Worm (Caenorhabditis elegans) whole organism, mixed stage, embryonic: ENCODE measurements around the gene lpd-9.

Experiments used
- M03D4.4 ChIP-seq: sonication (generic microtip); optimal IDR thresholded peaks from 2 replicates; lab custom pipeline; 2017; ENCODE audit warnings: mild to moderate bottlenecking, missing genetic modification characterization, missing compliant biosample characterization
- bed-3 ChIP-seq: fragments of 200-800 bp; sonication (Bioruptor generic); optimal IDR thresholded peaks from 3 replicates; lab custom pipeline; 2018; ENCODE audit warnings: mild to moderate bottlenecking, missing genetic modification characterization, moderate library complexity, missing compliant biosample characterization
- blmp-1 ChIP-seq: fragments of 150-350 bp; optimal IDR thresholded peaks from 2 replicates; lab custom pipeline; 2014; ENCODE audit warnings: missing biosample characterization, missing genetic modification characterization
- ceh-39 ChIP-seq: fragments of 150-350 bp; optimal IDR thresholded peaks from 2 replicates; lab custom pipeline; 2014; ENCODE audit warnings: missing biosample characterization, missing genetic modification characterization
- ceh-43 ChIP-seq: fragments of 200-800 bp; sonication (Bioruptor generic); optimal IDR thresholded peaks from 2 replicates; lab custom pipeline; 2018; ENCODE audit warnings: mild to moderate bottlenecking, missing genetic modification characterization, moderate library complexity, missing compliant biosample characterization
- ceh-83 ChIP-seq: fragments of 200-800 bp; sonication (Bioruptor generic); optimal IDR thresholded peaks from 2 replicates; lab custom pipeline; 2018; ENCODE audit warnings: mild to moderate bottlenecking, missing genetic modification characterization, missing compliant biosample characterization
- ces-1 ChIP-seq: fragments of 150-350 bp; optimal IDR thresholded peaks from 2 replicates; lab custom pipeline; 2014; ENCODE audit warnings: missing biosample characterization, missing genetic modification reagents, missing genetic modification characterization
- cnd-1 ChIP-seq: fragments of 200-800 bp; sonication (Bioruptor generic); optimal IDR thresholded peaks from 2 replicates; lab custom pipeline; 2018; ENCODE audit warnings: mild to moderate bottlenecking, missing genetic modification characterization, missing compliant biosample characterization
- elt-1 ChIP-seq: sonication (generic microtip); optimal IDR thresholded peaks from 2 replicates; lab custom pipeline; 2017; ENCODE audit warnings: missing genetic modification characterization, mild to moderate bottlenecking, missing compliant biosample characterization, antibody characterized with exemption, moderate library complexity, borderline replicate concordance; ENCODE audit not compliant: insufficient read depth
- elt-3 ChIP-seq: fragments of 150-350 bp; optimal IDR thresholded peaks from 2 replicates; lab custom pipeline; 2014; ENCODE audit warnings: missing biosample characterization, missing genetic modification characterization
- flh-1 ChIP-seq: fragments of 200-800 bp; sonication (Bioruptor generic); optimal IDR thresholded peaks from 2 replicates; lab custom pipeline; 2018; ENCODE audit warnings: mild to moderate bottlenecking, missing genetic modification characterization, moderate library complexity, missing compliant biosample characterization
- ham-2 ChIP-seq: fragments of 200-800 bp; sonication (Bioruptor generic); optimal IDR thresholded peaks from 2 replicates; lab custom pipeline; 2018; ENCODE audit warnings: mild to moderate bottlenecking, missing genetic modification characterization, missing compliant biosample characterization
- hlh-1 ChIP-seq: fragments of 150-350 bp; optimal IDR thresholded peaks from 2 replicates; lab custom pipeline; 2014; ENCODE audit warnings: missing biosample characterization, missing genetic modification reagents, missing genetic modification characterization
- lin-13 ChIP-seq: fragments of 150-350 bp; optimal IDR thresholded peaks from 2 replicates; lab custom pipeline; 2014; ENCODE audit warnings: missing biosample characterization, missing genetic modification characterization
- lin-32 ChIP-seq: fragments of 200-800 bp; sonication (Bioruptor generic); optimal IDR thresholded peaks from 2 replicates; lab custom pipeline; 2018; ENCODE audit warnings: mild to moderate bottlenecking, missing genetic modification characterization, missing compliant biosample characterization
- lsy-2 ChIP-seq: fragments of 150-350 bp; optimal IDR thresholded peaks from 2 replicates; lab custom pipeline; 2014; ENCODE audit warnings: missing biosample characterization, missing genetic modification characterization
- mab-5 ChIP-seq: fragments of 150-350 bp; optimal IDR thresholded peaks from 2 replicates; lab custom pipeline; 2014; ENCODE audit warnings: missing biosample characterization, missing genetic modification characterization
- mep-1 ChIP-seq: fragments of 150-350 bp; optimal IDR thresholded peaks from 2 replicates; lab custom pipeline; 2017; ENCODE audit warnings: missing biosample characterization, missing genetic modification reagents, missing genetic modification characterization, inconsistent platforms
- mls-2 ChIP-seq: sonication (generic microtip); optimal IDR thresholded peaks from 2 replicates; lab custom pipeline; 2016; ENCODE audit warnings: mild to moderate bottlenecking, missing genetic modification characterization, moderate library complexity, missing compliant biosample characterization
- nhr-12 ChIP-seq: fragments of 150-350 bp; optimal IDR thresholded peaks from 2 replicates; lab custom pipeline; 2014; ENCODE audit warnings: missing biosample characterization, missing genetic modification characterization
- nhr-2 ChIP-seq: fragments of 150-350 bp; optimal IDR thresholded peaks from 2 replicates; lab custom pipeline; 2014; ENCODE audit warnings: missing biosample characterization, missing genetic modification characterization
- nhr-237 ChIP-seq: fragments of 150-350 bp; optimal IDR thresholded peaks from 2 replicates; lab custom pipeline; 2014; ENCODE audit warnings: missing biosample characterization, missing genetic modification characterization
- nhr-28 ChIP-seq: fragments of 150-350 bp; optimal IDR thresholded peaks from 2 replicates; lab custom pipeline; 2014; ENCODE audit warnings: missing biosample characterization, missing genetic modification characterization
- nhr-76 ChIP-seq: sonication (generic microtip); optimal IDR thresholded peaks from 2 replicates; lab custom pipeline; 2017; ENCODE audit warnings: missing biosample characterization, missing genetic modification characterization
- sem-2 ChIP-seq: fragments of 200-800 bp; sonication (Bioruptor generic); optimal IDR thresholded peaks from 2 replicates; lab custom pipeline; 2018; ENCODE audit warnings: mild to moderate bottlenecking, missing genetic modification characterization, missing compliant biosample characterization
- snpc-4 ChIP-seq: fragments of 150-350 bp; optimal IDR thresholded peaks from 2 replicates; lab custom pipeline; 2014; ENCODE audit warnings: missing biosample characterization, missing genetic modification characterization
- sptf-1 ChIP-seq: sonication (generic microtip); optimal IDR thresholded peaks from 2 replicates; lab custom pipeline; 2017; ENCODE audit warnings: mild to moderate bottlenecking, missing genetic modification characterization, moderate library complexity, missing compliant biosample characterization
- tbx-8 ChIP-seq: fragments of 200-800 bp; sonication (Bioruptor generic); optimal IDR thresholded peaks from 2 replicates; lab custom pipeline; 2018; ENCODE audit warnings: mild to moderate bottlenecking, missing genetic modification characterization, moderate library complexity, missing compliant biosample characterization
- unc-120 ChIP-seq: sonication (generic microtip); optimal IDR thresholded peaks from 2 replicates; lab custom pipeline; 2017; ENCODE audit warnings: missing genetic modification characterization, missing compliant biosample characterization; ENCODE audit not compliant: poor library complexity, severe bottlenecking
- unc-39 ChIP-seq: fragments of 150-350 bp; optimal IDR thresholded peaks from 2 replicates; lab custom pipeline; 2014; ENCODE audit warnings: missing biosample characterization, missing genetic modification characterization
- unc-62 ChIP-seq: fragments of 150-350 bp; optimal IDR thresholded peaks from 2 replicates; lab custom pipeline; 2014; ENCODE audit warnings: missing biosample characterization, missing genetic modification reagents, missing genetic modification characterization
- zip-8 ChIP-seq: fragments of 150-350 bp; optimal IDR thresholded peaks from 2 replicates; lab custom pipeline; 2014; ENCODE audit warnings: missing biosample characterization, missing genetic modification characterization
- ztf-11 ChIP-seq: fragments of 150-350 bp; optimal IDR thresholded peaks from 2 replicates; lab custom pipeline; 2014; ENCODE audit warnings: missing biosample characterization, missing genetic modification characterization

lpd-9 gene

DNA sequence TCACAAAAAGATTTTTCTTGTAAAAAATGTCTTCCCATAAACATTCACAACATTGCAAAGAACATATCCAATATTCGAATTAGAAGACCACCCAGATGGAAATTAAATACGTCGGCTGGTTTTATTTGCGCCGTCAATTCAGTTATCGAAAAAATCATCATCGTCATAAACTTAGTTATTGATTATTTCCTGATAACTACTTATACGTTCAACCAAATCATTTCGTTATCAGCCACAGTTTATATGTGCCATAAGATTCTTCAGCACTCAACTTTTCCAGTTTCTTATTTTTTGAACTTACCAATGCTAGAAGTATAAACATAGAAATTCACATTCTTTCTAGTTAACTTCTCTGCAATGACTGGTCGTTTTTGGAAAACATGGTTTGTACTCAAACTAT is 1.5 kb downstream of the lpd-9 start:
- TF ChIP-seq sem-2 (GFP tag; lab: Kevin White, UChicago) = no peak
- TF ChIP-seq ham-2 (GFP tag; lab: Kevin White, UChicago) = no peak
- no peak for TF ChIP-seq zip-8 (tag; lab: Kevin White, UChicago)
- TF ChIP-seq nhr-237 (tag; lab: Kevin White, UChicago) = no peak
- no peak for TF ChIP-seq bed-3 (GFP tag; lab: Kevin White, UChicago)
- TF ChIP-seq ztf-11 (tag; lab: Kevin White, UChicago) = no peak
- no peak for TF ChIP-seq elt-1 (tag; lab: Kevin White, UChicago)
- no peak for TF ChIP-seq mls-2 (tag; lab: Kevin White, UChicago)
- TF ChIP-seq nhr-2 (tag; lab: Kevin White, UChicago) = no peak
- no peak for TF ChIP-seq ceh-43
- no peak for TF ChIP-seq mab-5 (tag; lab: Kevin White, UChicago)
- TF ChIP-seq lin-13 = no peak
- no peak for TF ChIP-seq ceh-83
- TF ChIP-seq cnd-1 (tag; lab: Kevin White, UChicago) = no peak
- TF ChIP-seq ces-1 (GFP tag; lab: Kevin White, UChicago) = no peak
- TF ChIP-seq unc-120 (tag; lab: Kevin White, UChicago) = no peak
- no peak for TF ChIP-seq lin-32
- no peak for TF ChIP-seq nhr-12 (tag; lab: Kevin White, UChicago)
- TF ChIP-seq elt-3 (tag; lab: Kevin White, UChicago) = no peak
- TF ChIP-seq unc-39 = no peak
- TF ChIP-seq, all 35 proteins: peak for 0

DNA sequence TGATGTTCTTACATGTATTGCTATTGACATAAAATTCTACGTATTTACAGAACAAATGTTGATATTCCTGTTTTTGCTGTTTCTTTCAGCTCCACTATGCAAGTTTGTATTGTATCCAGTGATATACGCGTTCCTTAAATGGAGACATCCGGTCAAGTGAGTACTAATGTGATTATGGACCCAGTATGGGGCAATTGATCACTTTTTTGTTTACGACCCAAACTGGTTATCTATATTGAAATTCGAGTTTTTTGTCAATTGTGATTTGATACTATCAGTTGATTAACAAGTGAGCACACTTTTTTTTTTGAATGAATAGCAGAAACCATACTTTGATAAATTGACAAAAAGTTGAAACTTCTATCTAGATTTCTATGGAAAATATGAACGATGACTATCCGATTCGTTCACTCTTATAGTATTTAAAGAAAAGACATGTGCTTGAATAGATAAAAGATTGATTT is 2.8 kb downstream of the lpd-9 start, which contains the start of gene T21C9.6:
Gene T21C9.6 (plus strand): TSS at position 51 of the 464 bp plus-strand sequence.
- TF ChIP-seq ztf-11 (tag; lab: Kevin White, UChicago) (no peak), nhr-76 (tag; lab: Kevin White, UChicago) (no peak), M03D4.4 (tag; lab: Kevin White, UChicago) (no peak), lin-13 (no peak), mls-2 (tag; lab: Kevin White, UChicago) (no peak), hlh-1 (tag; lab: Kevin White, UChicago) (no peak), tbx-8 (no peak), unc-39 (no peak), nhr-28 (tag; lab: Kevin White, UChicago) (no peak), lin-32 (no peak), lsy-2 (tag; lab: Kevin White, UChicago) (no peak), blmp-1 (no peak), snpc-4 (tag; lab: Kevin White, UChicago) (no peak), elt-1 (tag; lab: Kevin White, UChicago) (no peak), sptf-1 (tag; lab: Kevin White, UChicago) (no peak), nhr-2 (tag; lab: Kevin White, UChicago) (no peak)

DNA sequence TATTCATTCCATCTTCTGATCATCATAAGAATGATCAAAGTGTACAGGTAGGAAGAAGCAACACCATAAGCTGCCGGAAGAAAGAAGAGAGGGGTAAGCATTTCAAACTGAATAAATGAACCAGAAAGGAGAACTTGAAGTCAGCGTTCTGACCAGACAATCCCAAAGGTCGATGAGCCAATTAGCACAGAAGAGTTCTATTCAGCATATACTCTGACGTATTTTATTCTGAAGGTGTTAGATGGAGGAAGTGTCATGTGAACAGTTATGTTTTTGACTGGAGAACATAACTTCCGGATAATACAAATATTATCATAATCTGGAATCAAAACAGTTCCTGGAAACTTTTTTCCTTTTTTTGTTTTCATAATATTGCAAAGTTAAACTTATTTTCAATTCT is 9.6 kb downstream of the lpd-9 start, which contains the start of gene srg-32:
Gene srg-32 (minus strand): TSS at position 101 of the 400 bp plus-strand sequence.
- TF ChIP-seq snpc-4 (tag; lab: Kevin White, UChicago) = no peak
- no peak for TF ChIP-seq elt-1 (tag; lab: Kevin White, UChicago)
- no peak for TF ChIP-seq ceh-83
- TF ChIP-seq lin-32 = no peak
- no peak for TF ChIP-seq ham-2 (GFP tag; lab: Kevin White, UChicago)

DNA sequence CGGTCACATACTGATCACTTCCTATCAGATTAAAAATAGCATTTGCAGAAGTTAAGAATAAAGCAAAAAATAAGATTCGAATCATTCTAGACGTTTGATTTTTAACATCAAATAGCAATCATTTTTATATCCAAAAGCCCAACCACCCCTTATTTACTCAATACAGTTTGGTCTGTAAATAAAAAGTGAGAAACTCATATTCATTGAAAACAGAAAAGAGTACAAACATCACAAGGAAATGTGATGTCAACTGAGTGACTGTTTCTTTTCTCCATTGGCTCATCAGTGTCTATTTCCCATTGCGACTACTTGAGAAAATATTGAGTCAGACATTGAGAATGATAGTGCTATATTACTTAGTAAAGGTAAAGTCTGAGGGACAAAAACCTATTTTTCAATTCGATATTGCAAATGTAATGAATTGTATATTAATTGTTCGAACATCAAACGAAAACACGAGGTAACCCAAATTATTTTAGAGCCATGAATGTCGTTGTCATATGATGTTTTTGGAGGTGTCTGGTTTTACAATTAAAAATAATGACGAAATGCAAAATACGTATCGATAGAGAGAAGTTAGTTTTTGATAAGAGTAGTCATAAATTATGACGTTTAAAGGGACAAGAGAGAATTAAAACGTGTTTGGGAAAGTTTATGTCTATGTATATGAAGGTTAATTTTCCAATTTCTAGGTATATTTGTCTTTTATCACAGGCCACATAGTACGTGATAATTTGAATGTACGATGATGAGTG is 10.8 kb downstream of the lpd-9 start, which contains the start of gene ttr-23:
Gene ttr-23 (minus strand): TSS at position 87 of the 755 bp plus-strand sequence.
- TF ChIP-seq unc-62 (no peak), flh-1 (GFP tag; lab: Kevin White, UChicago) (no peak), lin-32 (no peak), nhr-76 (tag; lab: Kevin White, UChicago) (no peak), unc-120 (tag; lab: Kevin White, UChicago) (no peak), ceh-83 (no peak), mep-1 (tag; lab: Kevin White, UChicago) (no peak), ceh-39 (tag; lab: Kevin White, UChicago) (no peak), unc-39 (no peak), nhr-12 (tag; lab: Kevin White, UChicago) (no peak), elt-1 (tag; lab: Kevin White, UChicago) (no peak), M03D4.4 (tag; lab: Kevin White, UChicago) (no peak), zip-8 (tag; lab: Kevin White, UChicago) (no peak), mls-2 (tag; lab: Kevin White, UChicago) (no peak)
